Worm (Caenorhabditis elegans): Measurements from ENCODE around the gene rcd-1.

Gene rcd-1

ce11 chrII:3716455-3716854 lies 37.2 kb upstream of the rcd-1 start, which contains the start of gene srh-99 (continued):
- TF ChIP-seq hlh-30 (tag; optimal IDR thresholded peaks at IDR 0.05; ENCODE audit: insufficient read depth) (no peak), pax-1 (tag; optimal IDR thresholded peaks at IDR 0.05) (no peak), syd-9 (tag; optimal IDR thresholded peaks at IDR 0.05) (no peak), sox-2 (GFP tag; IDR thresholded peaks at IDR 0.05) (no peak), che-1 (tag; optimal IDR thresholded peaks at IDR 0.05) (no peak)

ce11 chrII:3716961-3717360 lies 36.7 kb upstream of the rcd-1 start, which contains the start of gene fbxc-52:
TSS of gene fbxc-52 (plus strand) at chrII:3717261.
- TF ChIP-seq lim-6 (tag; optimal IDR thresholded peaks at IDR 0.05) (no peak), gmeb-2 (tag; optimal IDR thresholded peaks at IDR 0.05) (no peak), pros-1 (tag; optimal IDR thresholded peaks at IDR 0.05) (no peak), T23F11.4 (GFP tag; optimal IDR thresholded peaks at IDR 0.05) (no peak), ceh-19 (GFP tag; optimal IDR thresholded peaks at IDR 0.05) (no peak), ceh-31 (tag; optimal IDR thresholded peaks at IDR 0.05) (no peak), K09A11.1 (tag; optimal IDR thresholded peaks at IDR 0.05; ENCODE audit: insufficient read depth) (no peak), ets-4 (tag; optimal IDR thresholded peaks at IDR 0.05) (no peak), ceh-6 (GFP tag; optimal IDR thresholded peaks at IDR 0.05) (no peak), pqm-1 (tag; optimal IDR thresholded peaks at IDR 0.05) (no peak), sox-2 (GFP tag; IDR thresholded peaks at IDR 0.05) (no peak), ref-2 (tag; optimal IDR thresholded peaks at IDR 0.05) (no peak)

- TF ChIP-seq ttx-3 (tag; optimal IDR thresholded peaks at IDR 0.05) (no peak), lin-11 (tag; optimal IDR thresholded peaks at IDR 0.05) (no peak), gmeb-2 (tag; optimal IDR thresholded peaks at IDR 0.05) (no peak), sox-4 (tag; optimal IDR thresholded peaks at IDR 0.05) (no peak), pag-3 (tag; optimal IDR thresholded peaks at IDR 0.05; ENCODE audit: borderline replicate concordance) (no peak), K09A11.1 (tag; optimal IDR thresholded peaks at IDR 0.05; ENCODE audit: insufficient read depth) (no peak), pat-9 (tag; optimal IDR thresholded peaks at IDR 0.05) (no peak), ceh-24 (tag; optimal IDR thresholded peaks at IDR 0.05) (no peak)
Observed at ce11 chrII:3721016-3721415, 32.7 kb upstream of the rcd-1 start, which contains the start of gene C46E10.3. TSS of gene C46E10.3 (plus strand) at chrII:3721316.

- TF ChIP-seq mec-3 (tag; optimal IDR thresholded peaks at IDR 0.05; ENCODE audit: borderline replicate concordance), result peak; percentile 6
- TF ChIP-seq ref-2 (tag; optimal IDR thresholded peaks at IDR 0.05), result no peak
- no peak for TF ChIP-seq dve-1 (tag; optimal IDR thresholded peaks at IDR 0.05)
- TF ChIP-seq pat-9 (tag; optimal IDR thresholded peaks at IDR 0.05), result no peak
- no peak for TF ChIP-seq odd-2 (tag; optimal IDR thresholded peaks at IDR 0.05)
- no peak for TF ChIP-seq fkh-10 (GFP tag; optimal IDR thresholded peaks at IDR 0.05)
- TF ChIP-seq K09A11.1 (tag; optimal IDR thresholded peaks at IDR 0.05; ENCODE audit: insufficient read depth), result no peak
- TF ChIP-seq sox-2 (GFP tag; IDR thresholded peaks at IDR 0.05), result no peak
Observed at ce11 chrII:3724175-3724715, 29.5 kb upstream of the rcd-1 start, which contains the start of gene C46E10.1. TSS of gene C46E10.1 (plus strand) at chrII:3724225.

- TF ChIP-seq pag-3 (tag; optimal IDR thresholded peaks at IDR 0.05; ENCODE audit: borderline replicate concordance), result no peak
- TF ChIP-seq elt-4 (tag; optimal IDR thresholded peaks at IDR 0.05), result no peak
- TF ChIP-seq npax-4 (tag; optimal IDR thresholded peaks at IDR 0.05), result no peak
- no peak for TF ChIP-seq ceh-22 (tag; optimal IDR thresholded peaks at IDR 0.05)
- no peak for TF ChIP-seq hlh-6 (tag; optimal IDR thresholded peaks at IDR 0.05)
- TF ChIP-seq hlh-30 (tag; optimal IDR thresholded peaks at IDR 0.05; ENCODE audit: insufficient read depth), result no peak
- no peak for TF ChIP-seq sox-4 (tag; optimal IDR thresholded peaks at IDR 0.05)
- TF ChIP-seq ama-1 (optimal IDR thresholded peaks at IDR 0.05), result no peak
- no peak for TF ChIP-seq ceh-14 (tag; optimal IDR thresholded peaks at IDR 0.05)
- TF ChIP-seq odd-2 (tag; optimal IDR thresholded peaks at IDR 0.05), result no peak
- TF ChIP-seq ttx-3 (tag; optimal IDR thresholded peaks at IDR 0.05), result no peak
- TF ChIP-seq unc-3 (GFP tag; conservative IDR thresholded peaks at IDR 0.05), result no peak
- TF ChIP-seq unc-3 (tag; optimal IDR thresholded peaks at IDR 0.05), result no peak
- TF ChIP-seq pha-2 (tag; optimal IDR thresholded peaks at IDR 0.05), result no peak
- no peak for TF ChIP-seq unc-86 (tag; optimal IDR thresholded peaks at IDR 0.05)
- TF ChIP-seq ceh-9 (tag; optimal IDR thresholded peaks at IDR 0.05), result no peak
- TF ChIP-seq ceh-45 (GFP tag; IDR thresholded peaks at IDR 0.05), result no peak
- TF ChIP-seq K09A11.1 (tag; optimal IDR thresholded peaks at IDR 0.05; ENCODE audit: insufficient read depth), result no peak
Observed at ce11 chrII:3727996-3728395, 25.7 kb upstream of the rcd-1 start, which contains the start of gene C46E10.8. TSS of gene C46E10.8 (minus strand) at chrII:3728096.
